Fruit fly (Drosophila melanogaster) whole organism, prepupa: Measurements from ENCODE around the gene Nasp.
A peak's percentile ranks its signal among the peaks of the same experiment; 100 is the strongest.

ENCODE experiments used
- CG10669 ChIP-seq: fragments of 200-800 bp; sonication (Bioruptor generic); optimal IDR thresholded peaks from 3 replicates; lab custom pipeline; 2018; ENCODE audit warnings: missing biosample characterization, mild to moderate bottlenecking, missing genetic modification characterization, moderate library complexity
- CG11762 ChIP-seq: fragments of 200-800 bp; sonication (Bioruptor generic); optimal IDR thresholded peaks from 3 replicates; lab custom pipeline; 2016; ENCODE audit warnings: missing biosample characterization, missing genetic modification characterization; ENCODE audit not compliant: insufficient read depth
- CG1621 ChIP-seq: fragments of 200-800 bp; sonication (Bioruptor generic); optimal IDR thresholded peaks from 3 replicates; lab custom pipeline; 2018; ENCODE audit warnings: missing biosample characterization, mild to moderate bottlenecking, missing genetic modification characterization
- CG3032 ChIP-seq: fragments of 200-800 bp; optimal IDR thresholded peaks from 2 replicates; lab custom pipeline; 2019; ENCODE audit warnings: missing biosample characterization, mild to moderate bottlenecking, missing genetic modification characterization, moderate library complexity
- CG31627 ChIP-seq: fragments of 200-800 bp; sonication (Bioruptor generic); optimal IDR thresholded peaks from 3 replicates; lab custom pipeline; 2016; ENCODE audit warnings: missing biosample characterization, missing genetic modification characterization
- CG32006 ChIP-seq: fragments of 200-800 bp; sonication (Bioruptor generic); optimal IDR thresholded peaks from 3 replicates; lab custom pipeline; 2017; ENCODE audit warnings: missing biosample characterization, mild to moderate bottlenecking, missing genetic modification characterization
- CG34406 ChIP-seq: fragments of 200-800 bp; sonication (Bioruptor generic); optimal IDR thresholded peaks from 3 replicates; lab custom pipeline; 2016; ENCODE audit warnings: missing biosample characterization, missing genetic modification characterization
- CG3919 ChIP-seq: fragments of 200-800 bp; sonication (Bioruptor generic); optimal IDR thresholded peaks from 3 replicates; lab custom pipeline; 2016; ENCODE audit warnings: missing biosample characterization, missing genetic modification characterization
- CG4318 ChIP-seq: fragments of 200-800 bp; sonication (Bioruptor generic); optimal IDR thresholded peaks from 3 replicates; lab custom pipeline; 2017; ENCODE audit warnings: missing biosample characterization, mild to moderate bottlenecking, missing genetic modification characterization
- CG6163 ChIP-seq: fragments of 200-800 bp; sonication (Bioruptor generic); IDR thresholded peaks from 3 replicates; pipeline ENCODE4 v1.3.6; 2022; ENCODE audit warnings: missing biosample characterization, missing genetic modification characterization
- CG6276 ChIP-seq: fragments of 200-800 bp; sonication (Bioruptor generic); optimal IDR thresholded peaks from 2 replicates; lab custom pipeline; 2017; ENCODE audit warnings: missing biosample characterization, mild to moderate bottlenecking, missing genetic modification characterization
- CG6808 ChIP-seq: fragments of 200-800 bp; sonication (Bioruptor generic); optimal IDR thresholded peaks from 3 replicates; lab custom pipeline; 2017; ENCODE audit warnings: missing biosample characterization, missing genetic modification characterization, mild to moderate bottlenecking, moderate library complexity, missing genetic modification reagents
- CG6854 ChIP-seq: fragments of 200-800 bp; sonication (Bioruptor generic); optimal IDR thresholded peaks from 2 replicates; lab custom pipeline; 2017; ENCODE audit warnings: missing biosample characterization, mild to moderate bottlenecking, missing genetic modification characterization
- CG7368 ChIP-seq: fragments of 200-800 bp; sonication (Bioruptor generic); optimal IDR thresholded peaks from 3 replicates; lab custom pipeline; 2016; ENCODE audit warnings: missing biosample characterization, missing genetic modification characterization
- CG8119 ChIP-seq: fragments of 200-800 bp; sonication (Bioruptor generic); IDR thresholded peaks from 3 replicates; pipeline ENCODE4 v1.3.6; 2022; ENCODE audit warnings: missing biosample characterization, missing genetic modification characterization
- CG8319 ChIP-seq: fragments of 200-800 bp; sonication (Bioruptor generic); optimal IDR thresholded peaks from 3 replicates; lab custom pipeline; 2016; ENCODE audit warnings: missing biosample characterization, missing genetic modification characterization
- CG9139 ChIP-seq: fragments of 200-800 bp; sonication (Bioruptor generic); optimal IDR thresholded peaks from 3 replicates; lab custom pipeline; 2017; ENCODE audit warnings: missing biosample characterization, mild to moderate bottlenecking, missing genetic modification characterization
- Eip78C ChIP-seq: fragments of 200-800 bp; sonication (Bioruptor generic); peaks from one replicate; lab custom pipeline; 2016; ENCODE audit warnings: missing biosample characterization, missing genetic modification characterization
- Ets96B ChIP-seq: fragments of 200-800 bp; optimal IDR thresholded peaks from 2 replicates; lab custom pipeline; 2019; ENCODE audit warnings: missing biosample characterization, mild to moderate bottlenecking, missing genetic modification characterization, moderate library complexity
- Gug ChIP-seq: fragments of 200-800 bp; sonication (Bioruptor generic); IDR thresholded peaks from 2 replicates; pipeline ENCODE4 v1.3.6; 2022; ENCODE audit warnings: missing biosample characterization, missing genetic modification characterization
- Hr38 ChIP-seq: sonication (Bioruptor generic); optimal IDR thresholded peaks from 2 replicates; lab custom pipeline; 2016; ENCODE audit warnings: missing biosample characterization, missing genetic modification characterization
- Hr4 ChIP-seq: fragments of 200-800 bp; sonication (Bioruptor generic); optimal IDR thresholded peaks from 3 replicates; lab custom pipeline; 2016; ENCODE audit warnings: missing biosample characterization, missing genetic modification characterization
- Met ChIP-seq: fragments of 200-800 bp; sonication (Bioruptor generic); optimal IDR thresholded peaks from 3 replicates; lab custom pipeline; 2016; ENCODE audit warnings: missing biosample characterization, missing genetic modification characterization
- OdsH ChIP-seq: fragments of 200-800 bp; sonication (Bioruptor generic); optimal IDR thresholded peaks from 3 replicates; lab custom pipeline; 2016; ENCODE audit warnings: missing biosample characterization, missing genetic modification characterization
- Smox ChIP-seq: fragments of 200-800 bp; sonication (Bioruptor generic); optimal IDR thresholded peaks from 3 replicates; lab custom pipeline; 2016; ENCODE audit warnings: missing biosample characterization, missing genetic modification characterization
- Sox102F ChIP-seq: fragments of 200-800 bp; sonication (Bioruptor generic); optimal IDR thresholded peaks from 2 replicates; lab custom pipeline; 2016; ENCODE audit warnings: missing biosample characterization, mild to moderate bottlenecking, missing genetic modification characterization
- Sox14 ChIP-seq: fragments of 200-800 bp; sonication (Bioruptor generic); optimal IDR thresholded peaks from 3 replicates; lab custom pipeline; 2016; ENCODE audit warnings: missing biosample characterization, missing genetic modification characterization
- achi ChIP-seq: fragments of 200-800 bp; sonication (Bioruptor generic); optimal IDR thresholded peaks from 3 replicates; lab custom pipeline; 2016; ENCODE audit warnings: missing biosample characterization, missing genetic modification characterization
- dac ChIP-seq: fragments of 200-800 bp; sonication (Bioruptor generic); optimal IDR thresholded peaks from 2 replicates; lab custom pipeline; 2017; ENCODE audit warnings: missing biosample characterization, mild to moderate bottlenecking, missing genetic modification characterization
- esn ChIP-seq: fragments of 200-800 bp; sonication (Bioruptor generic); optimal IDR thresholded peaks from 2 replicates; lab custom pipeline; 2016; ENCODE audit warnings: missing biosample characterization, mild to moderate bottlenecking, missing genetic modification characterization, moderate library complexity
- fd85E ChIP-seq: fragments of 200-800 bp; sonication (Bioruptor generic); optimal IDR thresholded peaks from 3 replicates; lab custom pipeline; 2016; ENCODE audit warnings: missing biosample characterization, missing genetic modification characterization
- fkh ChIP-seq: fragments of 200-800 bp; sonication (Bioruptor generic); optimal IDR thresholded peaks from 3 replicates; lab custom pipeline; 2017; ENCODE audit warnings: missing biosample characterization, mild to moderate bottlenecking, missing genetic modification characterization, moderate library complexity
- lz ChIP-seq: fragments of 200-800 bp; sonication (Bioruptor generic); optimal IDR thresholded peaks from 3 replicates; lab custom pipeline; 2016; ENCODE audit warnings: missing biosample characterization, missing genetic modification characterization
- pdm3 ChIP-seq: fragments of 200-800 bp; sonication (Bioruptor generic); optimal IDR thresholded peaks from 3 replicates; lab custom pipeline; 2016; ENCODE audit warnings: missing biosample characterization, missing genetic modification characterization
- svp ChIP-seq: fragments of 200-800 bp; sonication (Bioruptor generic); peaks from one replicate; lab custom pipeline; 2016; ENCODE audit warnings: missing biosample characterization, missing genetic modification characterization
- topi ChIP-seq: fragments of 200-800 bp; sonication (Bioruptor generic); optimal IDR thresholded peaks from 3 replicates; lab custom pipeline; 2016; ENCODE audit warnings: missing biosample characterization, missing genetic modification characterization
- vri ChIP-seq: fragments of 200-800 bp; sonication (Bioruptor generic); optimal IDR thresholded peaks from 3 replicates; lab custom pipeline; 2016; ENCODE audit warnings: missing biosample characterization, mild to moderate bottlenecking, missing genetic modification characterization

Gene Nasp

dm6 chr3R:8747134-8747870 is at the start of gene Nasp, which contains the start of gene CG9801:
Gene Nasp, plus strand, starts transcription at chr3R:8747798.
Gene CG9801, minus strand, starts transcription at chr3R:8747675.
- TF ChIP-seq CG8119 (GFP tag; lab: Robert Waterston, UW) (0 out of 3 replicates have a peak, but pooled peaks have one; percentile 20), CG1621 (tag; lab: Kevin White, UChicago) (peak; percentile 22), CG6276 (GFP tag; lab: Kevin White, UChicago) (no peak), CG3919 (GFP tag; lab: Kevin White, UChicago) (peak; percentile 37), CG32006 (GFP tag; lab: Kevin White, UChicago) (peak; percentile 1), Met (GFP tag; lab: Kevin White, UChicago) (peak; percentile 34), svp (GFP tag; lab: Kevin White, UChicago) (peak; percentile 79), lz (peak; percentile 45), Hr4 (GFP tag; lab: Kevin White, UChicago) (no peak), fkh (GFP tag; lab: Kevin White, UChicago) (peak; percentile 36), CG6854 (GFP tag; lab: Kevin White, UChicago) (peak; percentile 15), pdm3 (peak; percentile 3), Ets96B (tag; lab: Kevin White, UChicago) (no peak), CG6163 (peak; percentile 59; the same call in 2 of the 3 replicates), esn (GFP tag; lab: Kevin White, UChicago) (peak; percentile 4), Smox (GFP tag; lab: Kevin White, UChicago) (peak; percentile 55), vri (GFP tag; lab: Kevin White, UChicago) (peak; percentile 33), CG9139 (GFP tag; lab: Kevin White, UChicago) (peak; percentile 35), topi (GFP tag; lab: Kevin White, UChicago) (peak; percentile 26), CG3032 (tag; lab: Kevin White, UChicago) (no peak), CG34406 (no peak), Sox102F (GFP tag; lab: Kevin White, UChicago) (peak; percentile 5), OdsH (GFP tag; lab: Kevin White, UChicago) (no peak), CG10669 (peak; percentile 4), Sox14 (GFP tag; lab: Kevin White, UChicago) (peak; percentile 18), CG8319 (no peak), fd85E (GFP tag; lab: Kevin White, UChicago) (peak; percentile 27), Eip78C (GFP tag; lab: Kevin White, UChicago) (peak; percentile 64), CG31627 (peak; percentile 21), CG7368 (GFP tag; lab: Kevin White, UChicago) (peak; percentile 21)
- TF ChIP-seq, all 60 proteins: peak for 23

DNA sequence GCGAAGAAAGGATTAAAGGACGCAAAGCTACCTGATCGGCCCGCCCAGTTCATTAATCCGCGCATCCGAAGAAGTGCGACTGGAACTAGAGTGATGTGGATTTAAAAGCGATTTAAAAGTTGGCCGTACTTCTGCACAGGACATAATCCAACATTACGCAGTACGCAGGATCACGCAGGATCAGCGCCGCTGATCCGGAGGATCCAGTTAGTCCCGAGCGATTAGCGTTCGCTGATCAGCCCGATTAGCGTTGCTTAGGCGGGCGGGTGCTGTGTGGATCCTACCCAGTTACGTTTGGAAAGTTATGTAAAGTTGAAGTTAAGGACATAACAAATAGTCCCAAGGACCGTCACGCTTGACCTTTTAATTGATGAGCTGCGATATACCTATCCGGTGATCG is 48.4 kb upstream of the Nasp start:
- TF ChIP-seq esn (GFP tag; lab: Kevin White, UChicago) (no peak), vri (GFP tag; lab: Kevin White, UChicago) (no peak), Hr4 (GFP tag; lab: Kevin White, UChicago) (no peak), achi (GFP tag; lab: Kevin White, UChicago) (no peak), topi (GFP tag; lab: Kevin White, UChicago) (no peak), dac (GFP tag; lab: Kevin White, UChicago) (no peak), CG10669 (no peak), CG6808 (GFP tag; lab: Kevin White, UChicago) (no peak), OdsH (GFP tag; lab: Kevin White, UChicago) (no peak), Hr38 (no peak), Ets96B (tag; lab: Kevin White, UChicago) (no peak), CG11762 (GFP tag; lab: Kevin White, UChicago) (no peak), Gug (GFP tag; lab: Robert Waterston, UW) (no peak), fkh (GFP tag; lab: Kevin White, UChicago) (no peak), CG8319 (no peak), lz (no peak), CG31627 (no peak), CG3032 (tag; lab: Kevin White, UChicago) (no peak), CG34406 (no peak), CG4318 (no peak)
